Worm (Caenorhabditis elegans): ENCODE results near the gene Y54G2A.76.

ce11 chrIV:2775992-2776630 is 33.1 kb upstream of the Y54G2A.76 start:
- TF ChIP-seq hpl-2 (GFP tag; optimal IDR thresholded peaks at IDR 0.05) (no peak), nhr-11 (tag; optimal IDR thresholded peaks at IDR 0.05) (no peak)
